Worm (Caenorhabditis elegans): Measurements from ENCODE around the gene R02F11.9.

R02F11.9 gene

DNA sequence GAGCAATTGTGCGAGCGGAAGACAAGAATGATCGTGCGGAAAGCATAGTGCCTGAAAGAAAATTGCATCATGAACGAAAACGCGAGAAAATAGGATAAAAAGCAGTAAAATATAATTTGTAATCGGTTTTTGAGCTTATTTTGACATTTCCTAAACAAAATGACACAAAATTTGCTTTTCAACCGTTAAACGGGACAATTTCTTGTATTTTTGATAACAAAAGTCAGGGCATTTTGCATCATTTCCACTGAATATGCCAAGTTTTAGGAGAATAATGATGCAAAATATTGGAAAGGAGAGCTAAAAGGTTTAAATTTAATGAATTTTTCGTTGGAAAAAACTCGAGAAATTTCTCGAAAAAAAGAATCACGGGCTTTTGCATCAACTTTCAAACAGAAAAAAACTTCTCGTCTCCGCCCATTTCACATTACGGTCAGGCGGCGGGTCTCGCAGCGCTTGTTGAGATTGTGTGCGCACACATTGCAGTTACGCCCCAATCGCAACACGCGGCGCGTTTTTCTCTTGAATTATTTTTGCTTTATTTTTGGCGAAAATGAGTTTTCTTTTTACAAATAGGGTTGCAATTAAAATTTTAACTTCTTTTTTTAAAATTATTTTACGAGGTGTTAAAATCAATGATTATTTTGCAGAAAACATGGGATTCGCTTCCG, 39.6 kb downstream of the R02F11.9 start, which contains the start of the genes hsp-6 and C37H5.5:
hsp-6 (minus strand) TSS at position 51 of the 671 bp plus-strand sequence.
C37H5.5 (plus strand) TSS at position 651 of the 671 bp plus-strand sequence.
- TF ChIP-seq unc-62 (GFP tag; optimal IDR thresholded peaks at IDR 0.05) = no peak

DNA sequence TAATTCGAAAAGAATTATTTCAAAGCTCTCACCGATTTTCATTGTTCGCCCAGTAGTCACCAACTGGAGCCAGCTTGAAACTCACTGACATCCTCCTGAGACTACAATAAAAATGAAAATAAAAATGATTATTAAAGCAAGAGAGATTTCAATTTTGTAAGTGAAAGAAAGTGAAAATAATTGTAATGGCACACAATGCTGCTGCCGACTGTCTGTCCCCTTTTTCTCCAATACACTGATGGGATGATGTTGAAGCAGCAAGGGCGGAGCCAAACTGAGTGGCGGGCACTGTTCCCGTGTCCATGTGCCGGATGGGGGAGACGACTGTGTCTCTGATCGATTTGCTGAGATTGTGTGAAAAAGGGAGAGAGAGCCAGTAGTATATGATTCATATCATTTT, 47.0 kb downstream of the R02F11.9 start, which contains the start of gene C37H5.14:
C37H5.14 (minus strand) TSS at position 101 of the 400 bp plus-strand sequence.
- no peak for TF ChIP-seq unc-62 (GFP tag; optimal IDR thresholded peaks at IDR 0.05)
